Fruit fly (Drosophila melanogaster) whole organism: Measurements from ENCODE around the gene tow.

Source experiments
- CG8478 ChIP-seq: fragments of >200 bp; optimal IDR thresholded peaks from 2 replicates; lab custom pipeline; 2018; ENCODE audit warnings: inconsistent platforms
- Dll ChIP-seq: fragments of >200 bp; optimal IDR thresholded peaks from 2 replicates; lab custom pipeline; 2017
- EcR ChIP-seq, 2 experiments: fragments of >200 bp; optimal IDR thresholded peaks; 2 replicates each; lab custom pipeline; 2017; ENCODE audit warnings: missing biosample characterization in 2 of 2, missing genetic modification characterization in 2 of 2, missing genetic modification reagents in 2 of 2
- pan ChIP-seq: fragments of >200 bp; optimal IDR thresholded peaks from 2 replicates; lab custom pipeline; 2017
- psq ChIP-seq: fragments of >200 bp; optimal IDR thresholded peaks from 2 replicates; lab custom pipeline; 2017
- usp ChIP-seq: fragments of >200 bp; optimal IDR thresholded peaks from 2 replicates; lab custom pipeline; 2017; ENCODE audit warnings: missing biosample characterization, missing genetic modification characterization, mixed read lengths

Gene tow

dm6 chr3L:6963792-6964487, 21.3 kb downstream of the tow start:
- TF ChIP-seq EcR (GFP tag; optimal IDR thresholded peaks at IDR 0.05; lab: Kevin White, UChicago) (no peak), psq (peak; percentile 1)

- no peak for TF ChIP-seq Dll (lab: Kevin White, UChicago)
- no peak for TF ChIP-seq EcR (GFP tag; optimal IDR thresholded peaks at IDR 0.05; lab: Kevin White, UChicago)
- TF ChIP-seq psq: peak; percentile 18
Measured at dm6 chr3L:6964488-6965152, 22.0 kb downstream of the tow start, which contains the start of gene sgl. Gene sgl, minus strand, starts transcription at chr3L:6964758.

- TF ChIP-seq EcR (GFP tag; optimal IDR thresholded peaks at IDR 0.05; lab: Kevin White, UChicago): no peak
- no peak for TF ChIP-seq pan (lab: Kevin White, UChicago)
- TF ChIP-seq Dll (lab: Kevin White, UChicago): no peak
- TF ChIP-seq usp (GFP tag; lab: Kevin White, UChicago): no peak
- no peak for TF ChIP-seq psq
- TF ChIP-seq CG8478 (lab: Kevin White, UChicago): no peak
Measured at dm6 chr3L:6967797-6968196, 25.1 kb downstream of the tow start, which contains the start of gene CG10064. Gene CG10064, minus strand, starts transcription at chr3L:6967897.

- no peak for TF ChIP-seq psq
- no peak for TF ChIP-seq CG8478 (lab: Kevin White, UChicago)
- TF ChIP-seq pan (lab: Kevin White, UChicago): no peak
- no peak for TF ChIP-seq Dll (lab: Kevin White, UChicago)
- no peak for TF ChIP-seq usp (GFP tag; lab: Kevin White, UChicago)
- TF ChIP-seq EcR (GFP tag; optimal IDR thresholded peaks at IDR 0.05; lab: Kevin White, UChicago): no peak
Measured at dm6 chr3L:6968961-6969814, 26.5 kb downstream of the tow start, which contains the start of the genes Mis12 and CG9953. Gene Mis12, minus strand, starts transcription at chr3L:6969048. Gene CG9953, plus strand, starts transcription at chr3L:6969658.

dm6 chr3L:6971298-6971697, 28.6 kb downstream of the tow start:
- TF ChIP-seq psq: no peak
- no peak for TF ChIP-seq pan (lab: Kevin White, UChicago)
- TF ChIP-seq EcR (GFP tag; optimal IDR thresholded peaks at IDR 0.05; lab: Kevin White, UChicago): no peak
- TF ChIP-seq CG8478 (lab: Kevin White, UChicago): no peak
- no peak for TF ChIP-seq Dll (lab: Kevin White, UChicago)
- no peak for TF ChIP-seq usp (GFP tag; lab: Kevin White, UChicago)

- TF ChIP-seq pan (lab: Kevin White, UChicago) (no peak), EcR (GFP tag; optimal IDR thresholded peaks at IDR 0.05; lab: Kevin White, UChicago) (no peak), usp (GFP tag; lab: Kevin White, UChicago) (no peak), psq (no peak), Dll (lab: Kevin White, UChicago) (no peak), CG8478 (lab: Kevin White, UChicago) (no peak)
Measured at dm6 chr3L:6972367-6972766, 29.7 kb downstream of the tow start, which contains the start of gene CG10063. Gene CG10063, minus strand, starts transcription at chr3L:6972467.

- TF ChIP-seq usp (GFP tag; lab: Kevin White, UChicago): no peak
- no peak for TF ChIP-seq EcR (GFP tag; optimal IDR thresholded peaks at IDR 0.05; lab: Kevin White, UChicago)
- TF ChIP-seq Dll (lab: Kevin White, UChicago): no peak
- TF ChIP-seq CG8478 (lab: Kevin White, UChicago): no peak
- TF ChIP-seq psq: no peak
- no peak for TF ChIP-seq pan (lab: Kevin White, UChicago)
Measured at dm6 chr3L:6975875-6976274, 33.2 kb downstream of the tow start.

dm6 chr3L:6976601-6977140, 34.0 kb downstream of the tow start:
- TF ChIP-seq Dll (lab: Kevin White, UChicago) (no peak), CG8478 (lab: Kevin White, UChicago) (no peak), pan (lab: Kevin White, UChicago) (no peak), psq (no peak), usp (GFP tag; lab: Kevin White, UChicago) (no peak), EcR (GFP tag; optimal IDR thresholded peaks at IDR 0.05; lab: Kevin White, UChicago) (no peak)

dm6 chr3L:6977391-6977790, 34.7 kb downstream of the tow start:
- no peak for TF ChIP-seq usp (GFP tag; lab: Kevin White, UChicago)
- TF ChIP-seq CG8478 (lab: Kevin White, UChicago): no peak
- no peak for TF ChIP-seq Dll (lab: Kevin White, UChicago)
- no peak for TF ChIP-seq pan (lab: Kevin White, UChicago)
- TF ChIP-seq psq: no peak
- no peak for TF ChIP-seq EcR (GFP tag; optimal IDR thresholded peaks at IDR 0.05; lab: Kevin White, UChicago)

- TF ChIP-seq pan (lab: Kevin White, UChicago): no peak
- TF ChIP-seq Dll (lab: Kevin White, UChicago): no peak
- no peak for TF ChIP-seq psq
- TF ChIP-seq usp (GFP tag; lab: Kevin White, UChicago): no peak
- no peak for TF ChIP-seq CG8478 (lab: Kevin White, UChicago)
- no peak for TF ChIP-seq EcR (GFP tag; optimal IDR thresholded peaks at IDR 0.05; lab: Kevin White, UChicago)
Measured at dm6 chr3L:6978030-6978683, 35.5 kb downstream of the tow start.
